Worm (Caenorhabditis elegans): Measurements from ENCODE around the gene F45D3.1.

Gene F45D3.1

ce11 chrV:12540739-12541138 is 13.9 kb downstream of the F45D3.1 start, which contains the start of gene F45D3.2:
F45D3.2 (plus strand) TSS chrV:12541039.
- TF ChIP-seq ztf-11 (tag; optimal IDR thresholded peaks at IDR 0.05) (no peak), pha-4 (tag; optimal IDR thresholded peaks at IDR 0.05) (no peak)

- TF ChIP-seq zip-8 (tag; optimal IDR thresholded peaks at IDR 0.05): no peak
- no peak for TF ChIP-seq drap-1 (GFP tag; optimal IDR thresholded peaks at IDR 0.05)
- TF ChIP-seq blmp-1 (tag; optimal IDR thresholded peaks at IDR 0.05): no peak
- TF ChIP-seq pha-4 (tag; optimal IDR thresholded peaks at IDR 0.05): no peak
- no peak for TF ChIP-seq nhr-76 (tag; optimal IDR thresholded peaks at IDR 0.05)
- TF ChIP-seq elt-1 (tag; optimal IDR thresholded peaks at IDR 0.05; ENCODE audit: borderline replicate concordance, insufficient read depth): no peak
- TF ChIP-seq mls-2 (tag; optimal IDR thresholded peaks at IDR 0.05): no peak
Observed at ce11 chrV:12541207-12541606, 14.3 kb downstream of the F45D3.1 start.

ce11 chrV:12542683-12543319 is 15.9 kb downstream of the F45D3.1 start:
- TF ChIP-seq mls-2 (tag; optimal IDR thresholded peaks at IDR 0.05): no peak
- no peak for TF ChIP-seq snpc-4 (tag; optimal IDR thresholded peaks at IDR 0.05)
- TF ChIP-seq lsy-2 (tag; optimal IDR thresholded peaks at IDR 0.05): no peak
- no peak for TF ChIP-seq tbx-8 (GFP tag; optimal IDR thresholded peaks at IDR 0.05)
- TF ChIP-seq elt-1 (tag; optimal IDR thresholded peaks at IDR 0.05; ENCODE audit: borderline replicate concordance, insufficient read depth): no peak
- TF ChIP-seq flh-1 (GFP tag; optimal IDR thresholded peaks at IDR 0.05): no peak
- no peak for TF ChIP-seq mab-5 (tag; optimal IDR thresholded peaks at IDR 0.05)
- TF ChIP-seq zip-8 (tag; optimal IDR thresholded peaks at IDR 0.05): no peak
- no peak for TF ChIP-seq unc-120 (tag; optimal IDR thresholded peaks at IDR 0.05; ENCODE audit: poor library complexity, severe bottlenecking)
- TF ChIP-seq ceh-83 (GFP tag; optimal IDR thresholded peaks at IDR 0.05): no peak
- TF ChIP-seq nhr-12 (tag; optimal IDR thresholded peaks at IDR 0.05): no peak
- no peak for TF ChIP-seq sptf-1 (tag; optimal IDR thresholded peaks at IDR 0.05)
- no peak for TF ChIP-seq ham-2 (GFP tag; optimal IDR thresholded peaks at IDR 0.05)
- TF ChIP-seq ztf-11 (tag; optimal IDR thresholded peaks at IDR 0.05): no peak
- no peak for TF ChIP-seq bed-3 (GFP tag; optimal IDR thresholded peaks at IDR 0.05)
- TF ChIP-seq drap-1 (GFP tag; optimal IDR thresholded peaks at IDR 0.05): no peak
- TF ChIP-seq nhr-237 (tag; optimal IDR thresholded peaks at IDR 0.05): no peak

- TF ChIP-seq blmp-1 (tag; optimal IDR thresholded peaks at IDR 0.05) (no peak), mls-2 (tag; optimal IDR thresholded peaks at IDR 0.05) (no peak), elt-3 (tag; optimal IDR thresholded peaks at IDR 0.05) (no peak), M03D4.4 (tag; optimal IDR thresholded peaks at IDR 0.05) (no peak), ceh-39 (tag; optimal IDR thresholded peaks at IDR 0.05) (no peak), ceh-43 (GFP tag; optimal IDR thresholded peaks at IDR 0.05) (no peak)
Observed at ce11 chrV:12548830-12549229, 22.0 kb downstream of the F45D3.1 start.

- TF ChIP-seq cnd-1 (tag; optimal IDR thresholded peaks at IDR 0.05): no peak
- TF ChIP-seq lsy-2 (tag; optimal IDR thresholded peaks at IDR 0.05): no peak
- TF ChIP-seq nhr-237 (tag; optimal IDR thresholded peaks at IDR 0.05): no peak
- no peak for TF ChIP-seq unc-39 (tag; optimal IDR thresholded peaks at IDR 0.05)
- no peak for TF ChIP-seq blmp-1 (tag; optimal IDR thresholded peaks at IDR 0.05)
- no peak for TF ChIP-seq ceh-43 (GFP tag; optimal IDR thresholded peaks at IDR 0.05)
- no peak for TF ChIP-seq ceh-83 (GFP tag; optimal IDR thresholded peaks at IDR 0.05)
- TF ChIP-seq ztf-11 (tag; optimal IDR thresholded peaks at IDR 0.05): no peak
- TF ChIP-seq mep-1 (tag; optimal IDR thresholded peaks at IDR 0.05): no peak
- TF ChIP-seq elt-3 (tag; optimal IDR thresholded peaks at IDR 0.05): no peak
- TF ChIP-seq hlh-1 (tag; optimal IDR thresholded peaks at IDR 0.05): no peak
- no peak for TF ChIP-seq ces-1 (GFP tag; optimal IDR thresholded peaks at IDR 0.05)
- TF ChIP-seq unc-62 (GFP tag; optimal IDR thresholded peaks at IDR 0.05): no peak
- no peak for TF ChIP-seq mab-5 (tag; optimal IDR thresholded peaks at IDR 0.05)
- no peak for TF ChIP-seq snpc-4 (tag; optimal IDR thresholded peaks at IDR 0.05)
Observed at ce11 chrV:12549604-12550003, 22.7 kb downstream of the F45D3.1 start.

Measured in whole organism, mixed stage, embryonic.